Fruit fly (Drosophila melanogaster): ENCODE results near the gene Pdss2.

Gene Pdss2

dm6 chr3L:21036257-21036957 is 8.7 kb downstream of the Pdss2 start (continued):
- TF ChIP-seq fru (optimal IDR thresholded peaks at IDR 0.05) (no peak), amos (GFP tag; IDR thresholded peaks at IDR 0.05; ENCODE audit: partially characterized antibody) (peak; percentile 30; the same call in 1 of the 2 replicates), ap (GFP tag; IDR thresholded peaks at IDR 0.05) (no peak), CG17612 (GFP tag; IDR thresholded peaks at IDR 0.05) (no peak), sug (tag; optimal IDR thresholded peaks at IDR 0.05) (peak; percentile 73), twi (tag; optimal IDR thresholded peaks at IDR 0.05) (no peak), kay (GFP tag; optimal IDR thresholded peaks at IDR 0.05) (no peak), CG15073 (GFP tag; optimal IDR thresholded peaks at IDR 0.05) (peak; percentile 89), CG17385 (GFP tag; optimal IDR thresholded peaks at IDR 0.05) (no peak), en (GFP tag; optimal IDR thresholded peaks at IDR 0.05) (no peak), HLH54F (GFP tag; optimal IDR thresholded peaks at IDR 0.05) (no peak), CG1024 (GFP tag; IDR thresholded peaks at IDR 0.05) (no peak), lab (GFP tag; optimal IDR thresholded peaks at IDR 0.05) (peak; percentile 51), HLH3B (GFP tag; IDR thresholded peaks at IDR 0.05) (0 out of 2 replicates have a peak, but pooled peaks have one; percentile 5), sd (tag; optimal IDR thresholded peaks at IDR 0.05) (peak; percentile 73)

- TF ChIP-seq Side (GFP tag; optimal IDR thresholded peaks at IDR 0.05) (peak; percentile 29), HmgD (GFP tag; optimal IDR thresholded peaks at IDR 0.05) (no peak), ssp (GFP tag; IDR thresholded peaks at IDR 0.05) (peak; percentile 61), CG4328 (GFP tag; optimal IDR thresholded peaks at IDR 0.05) (peak; percentile 51), CG1602 (GFP tag; optimal IDR thresholded peaks at IDR 0.05) (peak; percentile 75), pros (GFP tag; optimal IDR thresholded peaks at IDR 0.05) (peak; percentile 65), repo (GFP tag; optimal IDR thresholded peaks at IDR 0.05) (peak; percentile 3), knrl (GFP tag; IDR thresholded peaks at IDR 0.05; ENCODE audit: partially characterized antibody) (no peak), vnd (GFP tag; IDR thresholded peaks at IDR 0.05; ENCODE audit: partially characterized antibody) (no peak), slou (GFP tag; optimal IDR thresholded peaks at IDR 0.05) (no peak), ara (GFP tag; IDR thresholded peaks at IDR 0.05) (peak; percentile 75), CG10431 (GFP tag; optimal IDR thresholded peaks at IDR 0.05) (no peak), Med (GFP tag) (peak; percentile 95), Spps (tag; optimal IDR thresholded peaks at IDR 0.05) (peak; percentile 62), pzg (GFP tag; optimal IDR thresholded peaks at IDR 0.05) (no peak), cg (GFP tag; optimal IDR thresholded peaks at IDR 0.05) (no peak), Dref (GFP tag; IDR thresholded peaks at IDR 0.05) (no peak), CG1529 (GFP tag; optimal IDR thresholded peaks at IDR 0.05) (peak; percentile 62), CG13775 (GFP tag; optimal IDR thresholded peaks at IDR 0.05) (peak; percentile 63), unpg (GFP tag; optimal IDR thresholded peaks at IDR 0.05) (peak; percentile 90), lilli (GFP tag; optimal IDR thresholded peaks at IDR 0.05) (peak; percentile 79), CG31365 (tag; optimal IDR thresholded peaks at IDR 0.05) (peak; percentile 20), CG7987 (GFP tag; optimal IDR thresholded peaks at IDR 0.05) (no peak), ap (GFP tag; IDR thresholded peaks at IDR 0.05) (peak; percentile 72), CG3163 (GFP tag; optimal IDR thresholded peaks at IDR 0.05) (peak; percentile 2), peb (GFP tag; IDR thresholded peaks at IDR 0.05) (peak; percentile 74), otp (GFP tag; IDR thresholded peaks at IDR 0.05) (peak; percentile 76; the same call in 2 of the 3 replicates), C15 (GFP tag; IDR thresholded peaks at IDR 0.05) (peak; percentile 60; the same call in 1 of the 3 replicates), Atf3 (GFP tag; optimal IDR thresholded peaks at IDR 0.05) (peak; percentile 41), jumu (GFP tag; optimal IDR thresholded peaks at IDR 0.05) (peak; percentile 42), wdn (GFP tag; IDR thresholded peaks at IDR 0.05) (peak; percentile 78), HLH54F (GFP tag; optimal IDR thresholded peaks at IDR 0.05) (peak; percentile 54), br (optimal IDR thresholded peaks at IDR 0.05) (no peak), H2.0 (GFP tag; IDR thresholded peaks at IDR 0.05) (peak; percentile 75), CG7556 (GFP tag; optimal IDR thresholded peaks at IDR 0.05) (peak; percentile 75), Doc2 (GFP tag; IDR thresholded peaks at IDR 0.05) (no peak), NfI (GFP tag; optimal IDR thresholded peaks at IDR 0.05) (peak; percentile 69)
These were observed 9.7 kb downstream of the Pdss2 start for dm6 chr3L:21037404-21037803.
